Worm (Caenorhabditis elegans) whole organism, midembryonic: ENCODE measurements around the gene H41C03.2.

Experiments used
- flt-1 ChIP-seq: fragments of 200-800 bp; sonication (Bioruptor generic); IDR thresholded peaks from 2 replicates; pipeline ENCODE4 v1.3.6; 2022; ENCODE audit warnings: missing genetic modification characterization, missing compliant biosample characterization
- tab-1 ChIP-seq: fragments of 200-800 bp; sonication (Bioruptor generic); IDR thresholded peaks from 2 replicates; pipeline ENCODE4 v1.3.6; 2022; ENCODE audit warnings: missing genetic modification characterization, missing compliant biosample characterization
- ztf-23 ChIP-seq: fragments of 200-800 bp; sonication (Bioruptor generic); IDR thresholded peaks from 2 replicates; pipeline ENCODE4 v1.3.6; 2022; ENCODE audit warnings: missing genetic modification reagents, missing genetic modification characterization, missing compliant biosample characterization

- TF ChIP-seq ztf-23 (GFP tag; lab: Robert Waterston, UW) = no peak
- no peak for TF ChIP-seq flt-1 (GFP tag; lab: Robert Waterston, UW)
- no peak for TF ChIP-seq tab-1 (GFP tag; lab: Robert Waterston, UW)
These were observed 12.7 kb downstream of the H41C03.2 start, which contains the start of gene ZK1248.19 for ce11 chrII:5839227-5839626.
